Worm (Caenorhabditis elegans) whole organism, L1 larva: ENCODE measurements around the gene F49E10.4.

Experiments
- Y116A8C.19 ChIP-seq: sonication (generic microtip); optimal IDR thresholded peaks from 2 replicates; lab custom pipeline; 2016; ENCODE audit warnings: missing compliant biosample characterization, missing genetic modification characterization, borderline replicate concordance
- aly-2 ChIP-seq: fragments of 150-350 bp; optimal IDR thresholded peaks from 2 replicates; lab custom pipeline; 2014; ENCODE audit warnings: missing biosample characterization, missing genetic modification characterization
- dpl-1 ChIP-seq, 3 experiments: fragments of 150-350 bp in 2 of 3; sonication (generic microtip) in 1 of 3; optimal IDR thresholded peaks; 2 replicates each; lab custom pipeline; 2014 to 2017; ENCODE audit warnings: missing biosample characterization in 3 of 3, missing genetic modification characterization in 3 of 3, missing genetic modification reagents in 3 of 3
- ets-5 ChIP-seq: fragments of 200-800 bp; sonication (Bioruptor generic); IDR thresholded peaks from 2 replicates; pipeline ENCODE4 v1.3.6; 2022; ENCODE audit warnings: missing genetic modification characterization, missing compliant biosample characterization
- nhr-237 ChIP-seq: fragments of 150-350 bp; optimal IDR thresholded peaks from 2 replicates; lab custom pipeline; 2014; ENCODE audit warnings: missing biosample characterization, missing genetic modification characterization
- nhr-77 ChIP-seq: fragments of 150-350 bp; optimal IDR thresholded peaks from 2 replicates; lab custom pipeline; 2014; ENCODE audit warnings: missing biosample characterization, missing genetic modification characterization
- pag-3 ChIP-seq: sonication (generic microtip); optimal IDR thresholded peaks from 2 replicates; lab custom pipeline; 2017; ENCODE audit warnings: missing genetic modification characterization, mild to moderate bottlenecking, missing compliant biosample characterization, antibody characterized with exemption, borderline replicate concordance; ENCODE audit not compliant: insufficient read depth
- pax-3 ChIP-seq: fragments of 200-800 bp; sonication (Bioruptor generic); optimal IDR thresholded peaks from 2 replicates; lab custom pipeline; 2018; ENCODE audit warnings: mild to moderate bottlenecking, missing genetic modification characterization, moderate library complexity, missing compliant biosample characterization
- skn-1 ChIP-seq: fragments of 150-350 bp; optimal IDR thresholded peaks from 2 replicates; lab custom pipeline; 2014; ENCODE audit warnings: missing biosample characterization, missing genetic modification characterization
- snpc-4 ChIP-seq: fragments of 150-350 bp; optimal IDR thresholded peaks from 2 replicates; lab custom pipeline; 2014; ENCODE audit warnings: missing biosample characterization, missing genetic modification characterization
- unc-62 ChIP-seq: fragments of 150-350 bp; optimal IDR thresholded peaks from 2 replicates; lab custom pipeline; 2014; ENCODE audit warnings: missing biosample characterization, missing genetic modification reagents, missing genetic modification characterization

ce11 chrX:5890080-5890479 is 14.4 kb downstream of the F49E10.4 start, which contains the start of gene F49E10.2:
- TF ChIP-seq Y116A8C.19 (tag; lab: Kevin White, UChicago) (no peak), pag-3 (tag; lab: Kevin White, UChicago) (no peak), nhr-77 (no peak), dpl-1 (GFP tag; optimal IDR thresholded peaks at IDR 0.05; lab: Kevin White, UChicago) (no peak), snpc-4 (tag; lab: Kevin White, UChicago) (no peak), unc-62 (GFP tag; lab: Kevin White, UChicago) (no peak), ets-5 (GFP tag; lab: Robert Waterston, UW) (no peak), nhr-237 (tag; lab: Kevin White, UChicago) (no peak), pax-3 (tag; lab: Kevin White, UChicago) (no peak), skn-1 (tag; lab: Kevin White, UChicago) (no peak), aly-2 (tag; lab: Kevin White, UChicago) (no peak)
